Fruit fly (Drosophila melanogaster) whole organism, embryonic: ENCODE measurements around the gene CG14036.

Source experiments
- ATbp ChIP-seq: fragments of 200-800 bp; sonication (Bioruptor generic); optimal IDR thresholded peaks from 2 replicates; lab custom pipeline; 2017; ENCODE audit warnings: missing biosample characterization, mild to moderate bottlenecking, missing genetic modification characterization, missing genetic modification reagents
- Abd-B ChIP-seq: fragments of 200-800 bp; sonication (Bioruptor generic); optimal IDR thresholded peaks from 2 replicates; lab custom pipeline; 2018; ENCODE audit warnings: missing biosample characterization, mild to moderate bottlenecking, missing genetic modification characterization, moderate library complexity
- B-H1 ChIP-seq: fragments of 200-800 bp; sonication (Bioruptor generic); IDR thresholded peaks from 3 replicates; pipeline ENCODE4 v1.3.6; 2022; ENCODE audit warnings: missing biosample characterization, missing genetic modification characterization
- CG10274 ChIP-seq: fragments of 200-800 bp; sonication (Bioruptor generic); optimal IDR thresholded peaks from 3 replicates; lab custom pipeline; 2017; ENCODE audit warnings: missing biosample characterization, mild to moderate bottlenecking, missing genetic modification characterization
- CG11504 ChIP-seq: fragments of 200-800 bp; sonication (Bioruptor generic); optimal IDR thresholded peaks from 3 replicates; lab custom pipeline; 2019; ENCODE audit warnings: missing biosample characterization, mild to moderate bottlenecking, missing genetic modification characterization, moderate library complexity
- CG12219 ChIP-seq: fragments of 200-800 bp; sonication (Bioruptor generic); optimal IDR thresholded peaks from 3 replicates; lab custom pipeline; 2018; ENCODE audit warnings: missing biosample characterization, mild to moderate bottlenecking, missing genetic modification characterization
- CG12659 ChIP-seq: fragments of 200-800 bp; sonication (Bioruptor generic); optimal IDR thresholded peaks from 3 replicates; lab custom pipeline; 2017; ENCODE audit warnings: mild to moderate bottlenecking, missing biosample characterization, missing genetic modification reagents, missing genetic modification characterization
- CG12744 ChIP-seq: fragments of 200-800 bp; sonication (Bioruptor generic); optimal IDR thresholded peaks from 2 replicates; lab custom pipeline; 2016; ENCODE audit warnings: missing biosample characterization, missing genetic modification characterization
- CG12942 ChIP-seq: fragments of 200-800 bp; sonication (Bioruptor generic); optimal IDR thresholded peaks from 3 replicates; lab custom pipeline; 2016; ENCODE audit warnings: missing biosample characterization, missing genetic modification characterization
- CG15479 ChIP-seq: fragments of 200-800 bp; sonication (Bioruptor generic); optimal IDR thresholded peaks from 3 replicates; lab custom pipeline; 2019; ENCODE audit warnings: missing biosample characterization, mild to moderate bottlenecking, missing genetic modification characterization, moderate library complexity
- CG15514 ChIP-seq: fragments of 200-800 bp; sonication (Bioruptor generic); optimal IDR thresholded peaks from 3 replicates; lab custom pipeline; 2017; ENCODE audit warnings: missing biosample characterization, missing genetic modification characterization, mild to moderate bottlenecking, moderate library complexity, missing genetic modification reagents
- CG1603 ChIP-seq: fragments of 200-800 bp; sonication (Bioruptor generic); optimal IDR thresholded peaks from 2 replicates; lab custom pipeline; 2019; ENCODE audit warnings: missing biosample characterization, mild to moderate bottlenecking, missing genetic modification characterization, moderate library complexity
- CG16813 ChIP-seq: fragments of 200-800 bp; sonication (Bioruptor generic); IDR thresholded peaks from 3 replicates; pipeline ENCODE4 v1.3.6; 2022; ENCODE audit warnings: missing biosample characterization, missing genetic modification characterization; ENCODE audit not compliant: partially characterized antibody
- CG17186 ChIP-seq: fragments of 200-800 bp; sonication (Bioruptor generic); optimal IDR thresholded peaks from 3 replicates; lab custom pipeline; 2017; ENCODE audit warnings: missing biosample characterization, missing genetic modification reagents, missing genetic modification characterization
- CG18476 ChIP-seq: fragments of 200-800 bp; sonication (Bioruptor generic); optimal IDR thresholded peaks from 2 replicates; lab custom pipeline; 2016; ENCODE audit warnings: missing biosample characterization, mild to moderate bottlenecking, missing genetic modification characterization
- CG18599 ChIP-seq: fragments of 200-800 bp; sonication (Bioruptor generic); optimal IDR thresholded peaks from 3 replicates; lab custom pipeline; 2017; ENCODE audit warnings: missing biosample characterization, missing genetic modification characterization, mild to moderate bottlenecking, moderate library complexity, missing genetic modification reagents
- CG32532 ChIP-seq: fragments of 200-800 bp; sonication (Bioruptor generic); IDR thresholded peaks from 2 replicates; pipeline ENCODE4 v1.3.6; 2022; ENCODE audit warnings: missing biosample characterization, missing genetic modification characterization
- CG4328 ChIP-seq: fragments of 200-800 bp; sonication (Bioruptor generic); optimal IDR thresholded peaks from 3 replicates; lab custom pipeline; 2017; ENCODE audit warnings: missing biosample characterization, missing genetic modification reagents, missing genetic modification characterization
- CG4617 ChIP-seq: fragments of 200-800 bp; sonication (Bioruptor generic); optimal IDR thresholded peaks from 3 replicates; lab custom pipeline; 2016; ENCODE audit warnings: missing biosample characterization, missing genetic modification characterization, borderline replicate concordance
- CG4854 ChIP-seq: fragments of 200-800 bp; sonication (Bioruptor generic); optimal IDR thresholded peaks from 2 replicates; lab custom pipeline; 2016; ENCODE audit warnings: missing biosample characterization, missing genetic modification characterization, inconsistent platforms
- CG5245 ChIP-seq: fragments of 200-800 bp; sonication (Bioruptor generic); optimal IDR thresholded peaks from 3 replicates; lab custom pipeline; 2016; ENCODE audit warnings: missing biosample characterization, missing genetic modification characterization
- CG6175 ChIP-seq: fragments of 200-800 bp; sonication (Bioruptor generic); IDR thresholded peaks from 3 replicates; pipeline ENCODE4 v1.3.6; 2022; ENCODE audit warnings: missing biosample characterization, missing genetic modification characterization
- CG7357 ChIP-seq: fragments of 200-800 bp; sonication (Bioruptor generic); IDR thresholded peaks from 3 replicates; pipeline ENCODE4 v1.3.6; 2022; ENCODE audit warnings: missing biosample characterization, missing genetic modification characterization
- CG9437 ChIP-seq: fragments of 200-800 bp; sonication (Bioruptor generic); optimal IDR thresholded peaks from 2 replicates; lab custom pipeline; 2018; ENCODE audit warnings: missing biosample characterization, mild to moderate bottlenecking, missing genetic modification characterization
- Ets97D ChIP-seq: fragments of 200-800 bp; sonication (Bioruptor generic); optimal IDR thresholded peaks from 3 replicates; lab custom pipeline; 2016; ENCODE audit warnings: missing biosample characterization, missing genetic modification characterization
- Hmx ChIP-seq: fragments of 200-800 bp; sonication (Bioruptor generic); optimal IDR thresholded peaks from 2 replicates; lab custom pipeline; 2016; ENCODE audit warnings: missing biosample characterization, missing genetic modification characterization
- Kr ChIP-seq: fragments of 200-800 bp; sonication (Bioruptor generic); optimal IDR thresholded peaks from 2 replicates; lab custom pipeline; 2017; ENCODE audit warnings: missing biosample characterization, mild to moderate bottlenecking, missing genetic modification characterization
- Lpt ChIP-seq: fragments of >200 bp; optimal IDR thresholded peaks from 2 replicates; lab custom pipeline; 2018; ENCODE audit warnings: missing biosample characterization, missing genetic modification characterization
- NC2β ChIP-seq: fragments of 200-800 bp; sonication (Bioruptor generic); optimal IDR thresholded peaks from 2 replicates; lab custom pipeline; 2016; ENCODE audit warnings: missing biosample characterization, missing genetic modification characterization
- Ssrp ChIP-seq: fragments of 200-800 bp; sonication (Bioruptor generic); optimal IDR thresholded peaks from 2 replicates; lab custom pipeline; 2018; ENCODE audit warnings: missing biosample characterization, mild to moderate bottlenecking, missing genetic modification characterization, moderate library complexity
- ash1 ChIP-seq: fragments of 200-800 bp; sonication (Bioruptor generic); optimal IDR thresholded peaks from 2 replicates; lab custom pipeline; 2018; ENCODE audit warnings: missing biosample characterization, mild to moderate bottlenecking, missing genetic modification characterization
- cg ChIP-seq: fragments of 200-800 bp; sonication (Bioruptor generic); optimal IDR thresholded peaks from 3 replicates; lab custom pipeline; 2019; ENCODE audit warnings: missing biosample characterization, mild to moderate bottlenecking, missing genetic modification characterization, moderate library complexity
- chif ChIP-seq, 2 experiments: fragments of 200-800 bp; sonication (Bioruptor generic); optimal IDR thresholded peaks; 3 replicates each; lab custom pipeline; 2016; ENCODE audit warnings: missing biosample characterization in 2 of 2, missing genetic modification characterization in 2 of 2
- chm ChIP-seq: fragments of 200-800 bp; sonication (Bioruptor generic); IDR thresholded peaks from 2 replicates; pipeline ENCODE4 v1.3.6; 2022; ENCODE audit warnings: missing biosample characterization, missing genetic modification characterization
- dan ChIP-seq: fragments of 200-800 bp; sonication (Bioruptor generic); IDR thresholded peaks from 2 replicates; pipeline ENCODE4 v1.3.6; 2022; ENCODE audit warnings: missing biosample characterization, missing genetic modification characterization
- en ChIP-seq: fragments of 200-800 bp; sonication (Bioruptor generic); optimal IDR thresholded peaks from 2 replicates; lab custom pipeline; 2016; ENCODE audit warnings: missing biosample characterization, missing genetic modification characterization
- eyg ChIP-seq: fragments of 200-800 bp; sonication (Bioruptor generic); optimal IDR thresholded peaks from 3 replicates; lab custom pipeline; 2016; ENCODE audit warnings: missing biosample characterization, missing genetic modification characterization
- hkb ChIP-seq, 2 experiments: fragments of 200-800 bp in 1 of 2; fragments of >200 bp in 1 of 2; sonication (Bioruptor generic) in 1 of 2; IDR thresholded peaks in 1 of 2; optimal IDR thresholded peaks in 1 of 2; 2 replicates each; pipeline versions ENCODE4 v1.3.6 to Lab custom; 2017 to 2022; ENCODE audit warnings: missing biosample characterization in 1 of 2, missing genetic modification characterization in 1 of 2
- inv ChIP-seq: fragments of 200-800 bp; sonication (Bioruptor generic); IDR thresholded peaks from 2 replicates; pipeline ENCODE4 v1.3.6; 2022; ENCODE audit warnings: missing biosample characterization, missing genetic modification characterization; ENCODE audit not compliant: partially characterized antibody
- knrl ChIP-seq: fragments of 200-800 bp; sonication (Bioruptor generic); IDR thresholded peaks from 3 replicates; pipeline ENCODE4 v1.3.6; 2022; ENCODE audit warnings: missing biosample characterization, missing genetic modification characterization; ENCODE audit not compliant: partially characterized antibody
- pan ChIP-seq, 4 experiments: fragments of >200 bp in 3 of 4; fragments of 200-800 bp in 1 of 4; sonication (Bioruptor generic) in 1 of 4; optimal IDR thresholded peaks in 3 of 4; IDR thresholded peaks in 1 of 4; 2 replicates each; pipeline versions ENCODE4 v1.3.6 to Lab custom; 2017 to 2022; ENCODE audit warnings: missing biosample characterization in 2 of 4, missing genetic modification characterization in 2 of 4, mixed read lengths in 1 of 4
- psq ChIP-seq: fragments of 200-800 bp; sonication (Bioruptor generic); optimal IDR thresholded peaks from 2 replicates; lab custom pipeline; 2017; ENCODE audit warnings: missing biosample characterization, missing genetic modification characterization
- pum ChIP-seq: fragments of 200-800 bp; sonication (Bioruptor generic); optimal IDR thresholded peaks from 2 replicates; lab custom pipeline; 2016; ENCODE audit warnings: missing biosample characterization, missing genetic modification characterization
- rib ChIP-seq: fragments of 200-800 bp; sonication (Bioruptor generic); IDR thresholded peaks from 2 replicates; pipeline ENCODE4 v1.3.6; 2022; ENCODE audit warnings: missing biosample characterization, missing genetic modification characterization
- salm ChIP-seq: fragments of 200-800 bp; sonication (Bioruptor generic); optimal IDR thresholded peaks from 2 replicates; lab custom pipeline; 2018; ENCODE audit warnings: missing biosample characterization, mild to moderate bottlenecking, missing genetic modification characterization
- stwl ChIP-seq: fragments of 200-800 bp; sonication (Bioruptor generic); optimal IDR thresholded peaks from 3 replicates; lab custom pipeline; 2018; ENCODE audit warnings: missing biosample characterization, mild to moderate bottlenecking, missing genetic modification characterization, moderate library complexity
- ttk ChIP-seq: fragments of 200-800 bp; sonication (Bioruptor generic); IDR thresholded peaks from 2 replicates; pipeline ENCODE4 v2.1.2; 2022; ENCODE audit warnings: missing biosample characterization, missing genetic modification characterization
- tx ChIP-seq: fragments of 200-800 bp; sonication (Bioruptor generic); optimal IDR thresholded peaks from 2 replicates; lab custom pipeline; 2016; ENCODE audit warnings: missing biosample characterization, missing genetic modification characterization
- vvl ChIP-seq: fragments of 200-800 bp; sonication (Bioruptor generic); IDR thresholded peaks from 2 replicates; pipeline ENCODE4 v1.3.6; 2022; ENCODE audit warnings: missing biosample characterization, missing genetic modification characterization

CG14036 gene

dm6 chr2L:5093772-5094350 lies 39.0 kb upstream of the CG14036 start, which contains the start of gene CG5828 (continued):
- TF ChIP-seq CG12659 (GFP tag; lab: Kevin White, UChicago) (peak; percentile 47), cg (GFP tag; lab: Kevin White, UChicago) (no peak), CG4328 (GFP tag; lab: Kevin White, UChicago) (no peak), CG18476 (GFP tag; lab: Kevin White, UChicago) (no peak), Ets97D (GFP tag; lab: Kevin White, UChicago) (no peak), inv (GFP tag; lab: Robert Waterston, UW) (peak; percentile 54), CG32532 (GFP tag; lab: Robert Waterston, UW) (no peak), CG11504 (peak; percentile 22), Abd-B (GFP tag; lab: Kevin White, UChicago) (no peak), Kr (no peak), salm (tag; lab: Kevin White, UChicago) (no peak), CG16813 (peak; percentile 77), CG9437 (GFP tag; lab: Kevin White, UChicago) (no peak), ash1 (GFP tag; lab: Kevin White, UChicago) (no peak), stwl (tag; lab: Kevin White, UChicago) (peak; percentile 25), en (GFP tag; lab: Kevin White, UChicago) (no peak), CG1603 (tag; lab: Kevin White, UChicago) (no peak), CG12942 (GFP tag; lab: Kevin White, UChicago) (no peak), knrl (peak; percentile 71; the same call in 2 of the 3 replicates), chm (GFP tag; lab: Robert Waterston, UW) (no peak), CG10274 (no peak), chif (GFP tag; optimal IDR thresholded peaks at IDR 0.05; lab: Kevin White, UChicago) (no peak), psq (GFP tag; lab: Kevin White, UChicago) (no peak), Ssrp (no peak), CG12219 (GFP tag; lab: Kevin White, UChicago) (no peak), pum (no peak), ttk (GFP tag; lab: Robert Waterston, UW) (no peak), rib (GFP tag; lab: Robert Waterston, UW) (no peak), tx (GFP tag; lab: Kevin White, UChicago) (no peak), CG5245 (GFP tag; lab: Kevin White, UChicago) (no peak), CG4854 (no peak), CG18599 (no peak), dan (GFP tag; lab: Robert Waterston, UW) (no peak), pan (optimal IDR thresholded peaks at IDR 0.05; lab: Kevin White, UChicago) (no peak), pan (GFP tag; optimal IDR thresholded peaks at IDR 0.05 in 1 of 2, IDR thresholded peaks at IDR 0.05 in 1 of 2) (no peak), CG15479 (no peak), eyg (GFP tag; lab: Kevin White, UChicago) (no peak), CG6175 (GFP tag; lab: Robert Waterston, UW) (no peak), CG15514 (GFP tag; lab: Kevin White, UChicago) (peak; percentile 3), vvl (GFP tag; lab: Robert Waterston, UW) (no peak; the same call in 1 of the 2 replicates), CG7357 (GFP tag; lab: Robert Waterston, UW) (no peak), Hmx (no peak), NC2β (GFP tag; lab: Kevin White, UChicago) (no peak), CG12744 (no peak), hkb (optimal IDR thresholded peaks at IDR 0.05; lab: Kevin White, UChicago) (no peak), hkb (GFP tag; IDR thresholded peaks at IDR 0.05; lab: Robert Waterston, UW) (no peak), Lpt (GFP tag; lab: Kevin White, UChicago) (no peak), CG17186 (GFP tag; lab: Kevin White, UChicago) (no peak), B-H1 (GFP tag; lab: Robert Waterston, UW) (no peak), ATbp (GFP tag; lab: Kevin White, UChicago) (no peak), CG4617 (GFP tag; lab: Kevin White, UChicago) (peak; percentile 56)
